Worm (Caenorhabditis elegans) whole organism, mixed stage, embryonic: ENCODE data around the gene F39G3.3.

ENCODE experiments used
- M03D4.4 ChIP-seq: sonication (generic microtip); optimal IDR thresholded peaks from 2 replicates; lab custom pipeline; 2017; ENCODE audit warnings: mild to moderate bottlenecking, missing genetic modification characterization, missing compliant biosample characterization
- bed-3 ChIP-seq: fragments of 200-800 bp; sonication (Bioruptor generic); optimal IDR thresholded peaks from 3 replicates; lab custom pipeline; 2018; ENCODE audit warnings: mild to moderate bottlenecking, missing genetic modification characterization, moderate library complexity, missing compliant biosample characterization
- blmp-1 ChIP-seq: fragments of 150-350 bp; optimal IDR thresholded peaks from 2 replicates; lab custom pipeline; 2014; ENCODE audit warnings: missing biosample characterization, missing genetic modification characterization
- ceh-39 ChIP-seq: fragments of 150-350 bp; optimal IDR thresholded peaks from 2 replicates; lab custom pipeline; 2014; ENCODE audit warnings: missing biosample characterization, missing genetic modification characterization
- ceh-43 ChIP-seq: fragments of 200-800 bp; sonication (Bioruptor generic); optimal IDR thresholded peaks from 2 replicates; lab custom pipeline; 2018; ENCODE audit warnings: mild to moderate bottlenecking, missing genetic modification characterization, moderate library complexity, missing compliant biosample characterization
- ceh-83 ChIP-seq: fragments of 200-800 bp; sonication (Bioruptor generic); optimal IDR thresholded peaks from 2 replicates; lab custom pipeline; 2018; ENCODE audit warnings: mild to moderate bottlenecking, missing genetic modification characterization, missing compliant biosample characterization
- cnd-1 ChIP-seq: fragments of 200-800 bp; sonication (Bioruptor generic); optimal IDR thresholded peaks from 2 replicates; lab custom pipeline; 2018; ENCODE audit warnings: mild to moderate bottlenecking, missing genetic modification characterization, missing compliant biosample characterization
- elt-1 ChIP-seq: sonication (generic microtip); optimal IDR thresholded peaks from 2 replicates; lab custom pipeline; 2017; ENCODE audit warnings: missing genetic modification characterization, mild to moderate bottlenecking, missing compliant biosample characterization, antibody characterized with exemption, moderate library complexity, borderline replicate concordance; ENCODE audit not compliant: insufficient read depth
- elt-3 ChIP-seq: fragments of 150-350 bp; optimal IDR thresholded peaks from 2 replicates; lab custom pipeline; 2014; ENCODE audit warnings: missing biosample characterization, missing genetic modification characterization
- hlh-1 ChIP-seq: fragments of 150-350 bp; optimal IDR thresholded peaks from 2 replicates; lab custom pipeline; 2014; ENCODE audit warnings: missing biosample characterization, missing genetic modification reagents, missing genetic modification characterization
- lin-13 ChIP-seq: fragments of 150-350 bp; optimal IDR thresholded peaks from 2 replicates; lab custom pipeline; 2014; ENCODE audit warnings: missing biosample characterization, missing genetic modification characterization
- mab-5 ChIP-seq: fragments of 150-350 bp; optimal IDR thresholded peaks from 2 replicates; lab custom pipeline; 2014; ENCODE audit warnings: missing biosample characterization, missing genetic modification characterization
- mep-1 ChIP-seq: fragments of 150-350 bp; optimal IDR thresholded peaks from 2 replicates; lab custom pipeline; 2017; ENCODE audit warnings: missing biosample characterization, missing genetic modification reagents, missing genetic modification characterization, inconsistent platforms
- mls-2 ChIP-seq: sonication (generic microtip); optimal IDR thresholded peaks from 2 replicates; lab custom pipeline; 2016; ENCODE audit warnings: mild to moderate bottlenecking, missing genetic modification characterization, moderate library complexity, missing compliant biosample characterization
- nhr-12 ChIP-seq: fragments of 150-350 bp; optimal IDR thresholded peaks from 2 replicates; lab custom pipeline; 2014; ENCODE audit warnings: missing biosample characterization, missing genetic modification characterization
- nhr-2 ChIP-seq: fragments of 150-350 bp; optimal IDR thresholded peaks from 2 replicates; lab custom pipeline; 2014; ENCODE audit warnings: missing biosample characterization, missing genetic modification characterization
- nhr-237 ChIP-seq: fragments of 150-350 bp; optimal IDR thresholded peaks from 2 replicates; lab custom pipeline; 2014; ENCODE audit warnings: missing biosample characterization, missing genetic modification characterization
- nhr-28 ChIP-seq: fragments of 150-350 bp; optimal IDR thresholded peaks from 2 replicates; lab custom pipeline; 2014; ENCODE audit warnings: missing biosample characterization, missing genetic modification characterization
- nhr-76 ChIP-seq: sonication (generic microtip); optimal IDR thresholded peaks from 2 replicates; lab custom pipeline; 2017; ENCODE audit warnings: missing biosample characterization, missing genetic modification characterization
- sem-2 ChIP-seq: fragments of 200-800 bp; sonication (Bioruptor generic); optimal IDR thresholded peaks from 2 replicates; lab custom pipeline; 2018; ENCODE audit warnings: mild to moderate bottlenecking, missing genetic modification characterization, missing compliant biosample characterization
- snpc-4 ChIP-seq: fragments of 150-350 bp; optimal IDR thresholded peaks from 2 replicates; lab custom pipeline; 2014; ENCODE audit warnings: missing biosample characterization, missing genetic modification characterization
- sptf-1 ChIP-seq: sonication (generic microtip); optimal IDR thresholded peaks from 2 replicates; lab custom pipeline; 2017; ENCODE audit warnings: mild to moderate bottlenecking, missing genetic modification characterization, moderate library complexity, missing compliant biosample characterization
- tbx-8 ChIP-seq: fragments of 200-800 bp; sonication (Bioruptor generic); optimal IDR thresholded peaks from 2 replicates; lab custom pipeline; 2018; ENCODE audit warnings: mild to moderate bottlenecking, missing genetic modification characterization, moderate library complexity, missing compliant biosample characterization
- unc-120 ChIP-seq: sonication (generic microtip); optimal IDR thresholded peaks from 2 replicates; lab custom pipeline; 2017; ENCODE audit warnings: missing genetic modification characterization, missing compliant biosample characterization; ENCODE audit not compliant: poor library complexity, severe bottlenecking
- unc-39 ChIP-seq: fragments of 150-350 bp; optimal IDR thresholded peaks from 2 replicates; lab custom pipeline; 2014; ENCODE audit warnings: missing biosample characterization, missing genetic modification characterization
- unc-62 ChIP-seq: fragments of 150-350 bp; optimal IDR thresholded peaks from 2 replicates; lab custom pipeline; 2014; ENCODE audit warnings: missing biosample characterization, missing genetic modification reagents, missing genetic modification characterization
- zip-8 ChIP-seq: fragments of 150-350 bp; optimal IDR thresholded peaks from 2 replicates; lab custom pipeline; 2014; ENCODE audit warnings: missing biosample characterization, missing genetic modification characterization
- ztf-11 ChIP-seq: fragments of 150-350 bp; optimal IDR thresholded peaks from 2 replicates; lab custom pipeline; 2014; ENCODE audit warnings: missing biosample characterization, missing genetic modification characterization

F39G3.3 gene

DNA sequence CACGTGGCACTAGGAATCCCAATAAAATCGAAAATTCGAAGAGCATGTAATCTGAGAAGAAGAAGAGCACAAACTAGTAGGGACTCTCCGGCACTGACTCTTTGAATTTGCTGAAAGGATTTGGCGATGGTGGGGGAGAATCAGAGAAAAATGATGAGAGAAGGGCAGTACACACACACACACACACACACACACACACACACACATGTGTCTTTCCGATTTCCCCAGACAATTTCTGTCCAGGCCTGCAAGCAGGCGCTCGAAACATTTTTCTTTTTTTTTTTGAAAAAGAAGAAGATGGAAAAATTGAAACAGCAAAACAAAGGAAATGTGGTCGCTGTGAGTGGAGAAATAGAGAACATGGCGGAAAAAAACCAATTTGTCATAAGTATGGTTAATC, 1.6 kb upstream of the F39G3.3 start, which contains the start of gene tig-2:
Gene tig-2 (minus strand): TSS at position 87 of the 400 bp plus-strand sequence.
- TF ChIP-seq hlh-1 (tag; lab: Kevin White, UChicago) (no peak), mab-5 (tag; lab: Kevin White, UChicago) (no peak), unc-39 (tag; lab: Kevin White, UChicago) (no peak), nhr-28 (tag; lab: Kevin White, UChicago) (no peak), nhr-76 (tag; lab: Kevin White, UChicago) (no peak), unc-120 (tag; lab: Kevin White, UChicago) (peak; percentile 18), M03D4.4 (peak; percentile 40), ztf-11 (tag; lab: Kevin White, UChicago) (no peak), nhr-237 (tag; lab: Kevin White, UChicago) (no peak), zip-8 (tag; lab: Kevin White, UChicago) (no peak), nhr-12 (tag; lab: Kevin White, UChicago) (no peak), ceh-39 (tag; lab: Kevin White, UChicago) (no peak), tbx-8 (GFP tag; lab: Kevin White, UChicago) (no peak)

- TF ChIP-seq nhr-2 (tag; lab: Kevin White, UChicago) (no peak), ceh-83 (GFP tag; lab: Kevin White, UChicago) (peak; percentile 27)
Observed at ce11 chrV:4733952-4734351, 2.2 kb downstream of the F39G3.3 start.

DNA sequence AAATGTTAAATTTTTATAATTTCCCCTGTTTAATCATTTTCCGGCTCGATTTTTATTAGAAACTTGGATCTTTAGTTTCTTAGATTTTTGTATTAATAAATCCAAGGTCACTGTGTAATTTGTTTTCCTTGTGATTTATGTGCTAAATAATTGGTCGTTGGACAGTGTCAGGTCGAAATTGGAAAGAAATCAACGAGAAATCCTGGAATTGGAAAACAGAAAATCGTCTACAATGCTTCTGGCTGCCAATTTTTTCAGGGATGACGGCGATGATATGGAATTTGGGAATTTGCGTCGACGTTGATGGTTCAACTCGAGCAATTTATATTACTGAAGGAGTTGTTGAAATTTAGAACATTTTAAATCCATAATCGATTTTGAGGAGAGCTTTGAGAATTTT, 2.9 kb downstream of the F39G3.3 start:
- TF ChIP-seq nhr-237 (tag; lab: Kevin White, UChicago) (no peak), elt-1 (tag; lab: Kevin White, UChicago) (no peak), ceh-43 (GFP tag; lab: Kevin White, UChicago) (no peak), lin-13 (tag; lab: Kevin White, UChicago) (no peak), unc-120 (tag; lab: Kevin White, UChicago) (no peak), nhr-12 (tag; lab: Kevin White, UChicago) (no peak), blmp-1 (no peak), zip-8 (tag; lab: Kevin White, UChicago) (no peak), unc-62 (no peak)

DNA sequence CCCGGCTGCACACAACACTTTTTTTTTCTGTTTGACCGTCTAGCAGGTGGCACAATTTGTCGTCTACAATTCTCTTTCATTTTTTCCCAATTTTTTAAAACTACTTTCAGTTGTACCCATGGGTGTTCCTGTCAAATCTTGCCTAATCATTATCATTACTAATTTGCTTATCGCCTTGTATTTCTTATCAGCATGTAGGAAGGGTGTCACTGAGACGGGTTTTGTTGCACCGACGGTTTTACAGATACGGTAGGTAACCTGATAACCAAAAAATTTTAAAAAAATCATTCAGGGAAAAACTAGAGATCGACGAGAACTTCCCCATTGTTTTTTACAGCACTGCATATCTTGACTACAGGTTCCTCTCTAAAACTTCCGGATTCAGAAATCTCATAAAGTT, 6.0 kb downstream of the F39G3.3 start, which contains the start of gene F39G3.2:
Gene F39G3.2 (plus strand): TSS at position 105 of the 400 bp plus-strand sequence.
- TF ChIP-seq elt-1 (tag; lab: Kevin White, UChicago) (no peak), M03D4.4 (no peak), unc-120 (tag; lab: Kevin White, UChicago) (no peak), nhr-237 (tag; lab: Kevin White, UChicago) (no peak), unc-62 (no peak)

DNA sequence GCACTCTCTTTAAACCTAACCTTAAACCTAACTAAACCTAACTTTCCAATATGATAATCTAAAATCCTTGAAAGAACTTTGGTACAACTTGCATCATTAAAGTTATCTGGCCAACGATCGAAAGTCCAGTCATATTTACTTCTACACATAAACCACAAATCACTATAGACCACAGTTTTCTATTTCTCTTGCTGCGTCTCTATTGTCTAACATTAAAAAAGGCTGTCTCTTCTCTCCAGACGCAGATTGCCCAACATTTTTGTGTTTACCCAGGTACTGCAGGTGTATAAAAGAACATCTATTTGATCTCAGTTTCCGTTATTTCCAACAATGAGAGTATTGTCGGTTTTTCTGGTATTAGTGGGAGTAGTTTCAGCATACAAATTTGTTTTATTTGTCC, 10.5 kb downstream of the F39G3.3 start, which contains the start of gene ugt-61:
Gene ugt-61 (plus strand): TSS at position 233 of the 400 bp plus-strand sequence.
- TF ChIP-seq cnd-1 (tag; lab: Kevin White, UChicago), result no peak
- no peak for TF ChIP-seq sem-2 (GFP tag; lab: Kevin White, UChicago)
- no peak for TF ChIP-seq bed-3
- TF ChIP-seq elt-3, result no peak
- TF ChIP-seq snpc-4 (tag; lab: Kevin White, UChicago), result no peak

ce11 chrV:4745269-4745668, 13.6 kb downstream of the F39G3.3 start, which contains the start of gene C18G1.7:
C18G1.7 (plus strand) TSS chrV:4745569.
- TF ChIP-seq hlh-1 (tag; lab: Kevin White, UChicago) (no peak), mep-1 (tag; lab: Kevin White, UChicago) (no peak), nhr-28 (tag; lab: Kevin White, UChicago) (no peak)

DNA sequence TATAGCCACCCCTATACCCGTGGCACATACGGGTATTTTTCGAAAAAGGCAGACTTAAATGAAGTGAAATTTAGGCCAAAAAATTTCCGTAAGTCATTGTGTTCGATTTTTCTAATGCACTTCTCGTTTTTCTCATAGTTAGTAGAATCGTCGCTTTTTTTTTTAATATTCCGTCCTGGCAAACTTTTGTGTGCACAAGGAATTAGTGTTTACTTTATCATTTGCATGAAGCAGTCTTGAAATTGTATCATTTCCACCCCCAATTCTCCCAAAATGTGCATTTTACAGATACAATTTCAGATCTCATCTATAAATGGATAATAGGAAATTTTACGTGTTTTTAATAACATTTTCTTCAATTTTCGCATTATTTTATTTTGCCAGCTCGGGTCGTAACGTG, 18.6 kb downstream of the F39G3.3 start, which contains the start of gene C18G1.6:
Gene C18G1.6 (plus strand): TSS at position 301 of the 400 bp plus-strand sequence.
- TF ChIP-seq mls-2 (tag; lab: Kevin White, UChicago) (no peak), sptf-1 (tag; lab: Kevin White, UChicago) (no peak), ceh-83 (GFP tag; lab: Kevin White, UChicago) (no peak)
